Fruit fly (Drosophila melanogaster) whole organism, embryonic: ENCODE data around the gene CG42299.
A peak's percentile ranks its signal among the peaks of the same experiment; 100 is the strongest.

Source experiments
- Ada2b ChIP-seq: fragments of 200-800 bp; sonication (Bioruptor generic); IDR thresholded peaks from 2 replicates; pipeline ENCODE4 v1.3.6; 2022; ENCODE audit warnings: missing biosample characterization, missing genetic modification characterization
- Adf1 ChIP-seq: fragments of 200-800 bp; sonication (Bioruptor generic); IDR thresholded peaks from 2 replicates; pipeline ENCODE4 v1.3.6; 2022; ENCODE audit warnings: missing biosample characterization, missing genetic modification characterization
- Bgb ChIP-seq: fragments of 200-800 bp; sonication (Bioruptor generic); IDR thresholded peaks from 2 replicates; pipeline ENCODE4 v1.3.6; 2022; ENCODE audit warnings: missing biosample characterization, missing genetic modification characterization; ENCODE audit not compliant: partially characterized antibody
- CG1024 ChIP-seq: fragments of 200-800 bp; sonication (Bioruptor generic); IDR thresholded peaks from 2 replicates; pipeline ENCODE4 v1.3.6; 2022; ENCODE audit warnings: missing biosample characterization, missing genetic modification characterization
- CG10274 ChIP-seq: fragments of 200-800 bp; sonication (Bioruptor generic); optimal IDR thresholded peaks from 3 replicates; lab custom pipeline; 2017; ENCODE audit warnings: missing biosample characterization, mild to moderate bottlenecking, missing genetic modification characterization
- CG12391 ChIP-seq: fragments of 200-800 bp; sonication (Bioruptor generic); optimal IDR thresholded peaks from 3 replicates; lab custom pipeline; 2018; ENCODE audit warnings: missing biosample characterization, mild to moderate bottlenecking, missing genetic modification characterization, moderate library complexity
- CG13775 ChIP-seq: fragments of 200-800 bp; sonication (Bioruptor generic); optimal IDR thresholded peaks from 3 replicates; lab custom pipeline; 2017; ENCODE audit warnings: missing biosample characterization, mild to moderate bottlenecking, missing genetic modification characterization
- CG15269 ChIP-seq: fragments of 200-800 bp; sonication (Bioruptor generic); optimal IDR thresholded peaks from 2 replicates; lab custom pipeline; 2018; ENCODE audit warnings: missing biosample characterization, mild to moderate bottlenecking, missing genetic modification characterization, moderate library complexity
- CG15696 ChIP-seq: fragments of 200-800 bp; sonication (Bioruptor generic); optimal IDR thresholded peaks from 2 replicates; lab custom pipeline; 2019; ENCODE audit warnings: missing biosample characterization, mild to moderate bottlenecking, missing genetic modification characterization, moderate library complexity
- CG17361 ChIP-seq: fragments of 200-800 bp; sonication (Bioruptor generic); IDR thresholded peaks from 3 replicates; pipeline ENCODE4 v1.3.6; 2022; ENCODE audit warnings: missing biosample characterization, missing genetic modification characterization
- CG17612 ChIP-seq: fragments of 200-800 bp; sonication (Bioruptor generic); IDR thresholded peaks from 2 replicates; pipeline ENCODE4 v1.3.6; 2022; ENCODE audit warnings: missing biosample characterization, missing genetic modification characterization
- CG1792 ChIP-seq: fragments of 200-800 bp; sonication (Bioruptor generic); optimal IDR thresholded peaks from 2 replicates; lab custom pipeline; 2016; ENCODE audit warnings: missing biosample characterization, missing genetic modification characterization
- CG18262 ChIP-seq: fragments of 200-800 bp; optimal IDR thresholded peaks from 3 replicates; lab custom pipeline; 2019; ENCODE audit warnings: missing biosample characterization, mild to moderate bottlenecking, missing genetic modification characterization, moderate library complexity
- CG2199 ChIP-seq: fragments of 200-800 bp; sonication (Bioruptor generic); IDR thresholded peaks from 3 replicates; pipeline ENCODE4 v1.3.6; 2022; ENCODE audit warnings: missing biosample characterization, missing genetic modification characterization
- CG2678 ChIP-seq: fragments of 200-800 bp; sonication (Bioruptor generic); optimal IDR thresholded peaks from 3 replicates; lab custom pipeline; 2019; ENCODE audit warnings: missing biosample characterization, mild to moderate bottlenecking, missing genetic modification characterization, moderate library complexity
- CG31441 ChIP-seq: fragments of 200-800 bp; sonication (Bioruptor generic); IDR thresholded peaks from 2 replicates; pipeline ENCODE4 v1.3.6; 2022; ENCODE audit warnings: missing biosample characterization, missing genetic modification characterization
- CG32532 ChIP-seq: fragments of 200-800 bp; sonication (Bioruptor generic); IDR thresholded peaks from 2 replicates; pipeline ENCODE4 v1.3.6; 2022; ENCODE audit warnings: missing biosample characterization, missing genetic modification characterization
- CG3847 ChIP-seq: fragments of 200-800 bp; sonication (Bioruptor generic); IDR thresholded peaks from 2 replicates; pipeline ENCODE4 v1.3.6; 2022; ENCODE audit warnings: missing biosample characterization, missing genetic modification characterization
- CG42726 ChIP-seq: fragments of 200-800 bp; sonication (Bioruptor generic); IDR thresholded peaks from 2 replicates; pipeline ENCODE4 v1.3.6; 2022; ENCODE audit warnings: missing biosample characterization, missing genetic modification characterization; ENCODE audit not compliant: partially characterized antibody
- CG4282 ChIP-seq: fragments of 200-800 bp; sonication (Bioruptor generic); optimal IDR thresholded peaks from 2 replicates; lab custom pipeline; 2016; ENCODE audit warnings: missing biosample characterization, missing genetic modification characterization
- CTCF ChIP-seq: fragments of 200-800 bp; sonication (Bioruptor generic); optimal IDR thresholded peaks from 2 replicates; lab custom pipeline; 2017; ENCODE audit warnings: missing biosample characterization, mild to moderate bottlenecking, missing genetic modification characterization, moderate library complexity
- Dbx ChIP-seq: fragments of 200-800 bp; sonication (Bioruptor generic); IDR thresholded peaks from 3 replicates; pipeline ENCODE4 v1.3.6; 2022; ENCODE audit warnings: missing biosample characterization, missing genetic modification characterization
- E2f2 ChIP-seq: fragments of 200-800 bp; sonication (Bioruptor generic); IDR thresholded peaks from 2 replicates; pipeline ENCODE4 v1.3.6; 2022; ENCODE audit warnings: missing biosample characterization, missing genetic modification characterization
- Gug ChIP-seq: fragments of 200-800 bp; sonication (Bioruptor generic); IDR thresholded peaks from 4 replicates; pipeline ENCODE4 v1.3.6; 2022; ENCODE audit warnings: missing biosample characterization, missing genetic modification characterization
- Lhr ChIP-seq: fragments of 200-800 bp; sonication (Bioruptor generic); optimal IDR thresholded peaks from 3 replicates; lab custom pipeline; 2017; ENCODE audit warnings: mild to moderate bottlenecking, missing biosample characterization, missing genetic modification reagents, missing genetic modification characterization
- Med ChIP-seq: fragments of 200-800 bp; sonication (Bioruptor generic); peaks from one replicate; lab custom pipeline; 2016; ENCODE audit warnings: missing biosample characterization, missing genetic modification characterization, mild to moderate bottlenecking, inconsistent platforms, moderate library complexity
- Nf-YB ChIP-seq: fragments of 200-800 bp; sonication (Bioruptor generic); optimal IDR thresholded peaks from 3 replicates; lab custom pipeline; 2019; ENCODE audit warnings: missing biosample characterization, mild to moderate bottlenecking, missing genetic modification characterization, moderate library complexity
- Opbp ChIP-seq: fragments of 200-800 bp; sonication (Bioruptor generic); IDR thresholded peaks from 3 replicates; pipeline ENCODE4 v1.3.6; 2022; ENCODE audit warnings: missing biosample characterization, missing genetic modification characterization; ENCODE audit not compliant: partially characterized antibody
- Sox100B ChIP-seq: fragments of 200-800 bp; sonication (Bioruptor generic); optimal IDR thresholded peaks from 3 replicates; lab custom pipeline; 2018; ENCODE audit warnings: missing biosample characterization, mild to moderate bottlenecking, missing genetic modification characterization
- Sry-β ChIP-seq: fragments of 200-800 bp; sonication (Bioruptor generic); optimal IDR thresholded peaks from 2 replicates; lab custom pipeline; 2018; ENCODE audit warnings: missing biosample characterization, mild to moderate bottlenecking, missing genetic modification characterization, moderate library complexity
- Trl ChIP-seq, 3 experiments: fragments of >200 bp in 2 of 3; fragments of 200-800 bp in 1 of 3; sonication (Bioruptor generic) in 1 of 3; optimal IDR thresholded peaks; 2 replicates in 1 of 3; 3 replicates in 2 of 3; lab custom pipeline; 2016 to 2017; ENCODE audit warnings: missing biosample characterization in 1 of 3, missing genetic modification characterization in 1 of 3
- Xrp1 ChIP-seq: fragments of 200-800 bp; sonication (Bioruptor generic); IDR thresholded peaks from 2 replicates; pipeline ENCODE4 v1.3.6; 2022; ENCODE audit warnings: missing biosample characterization, missing genetic modification characterization
- ab ChIP-seq: fragments of 200-800 bp; sonication (Bioruptor generic); optimal IDR thresholded peaks from 2 replicates; lab custom pipeline; 2016; ENCODE audit warnings: missing biosample characterization, missing genetic modification characterization
- amos ChIP-seq: fragments of 200-800 bp; sonication (Bioruptor generic); IDR thresholded peaks from 2 replicates; pipeline ENCODE4 v1.3.6; 2022; ENCODE audit warnings: missing biosample characterization, missing genetic modification characterization; ENCODE audit not compliant: partially characterized antibody
- esg ChIP-seq: fragments of 200-800 bp; sonication (Bioruptor generic); conservative IDR thresholded peaks from 2 replicates; pipeline ENCODE4 v1.3.6; 2022; ENCODE audit warnings: missing biosample characterization, missing genetic modification characterization
- gem ChIP-seq: fragments of 200-800 bp; sonication (Bioruptor generic); optimal IDR thresholded peaks from 2 replicates; lab custom pipeline; 2019; ENCODE audit warnings: missing biosample characterization, mild to moderate bottlenecking, missing genetic modification characterization, moderate library complexity
- gfzf ChIP-seq: fragments of 200-800 bp; sonication (Bioruptor generic); optimal IDR thresholded peaks from 2 replicates; lab custom pipeline; 2016; ENCODE audit warnings: missing biosample characterization, mild to moderate bottlenecking, missing genetic modification characterization, moderate library complexity
- grau ChIP-seq: fragments of 200-800 bp; optimal IDR thresholded peaks from 3 replicates; lab custom pipeline; 2019; ENCODE audit warnings: missing biosample characterization, mild to moderate bottlenecking, missing genetic modification characterization, moderate library complexity
- maf-S ChIP-seq: fragments of 200-800 bp; sonication (Bioruptor generic); optimal IDR thresholded peaks from 2 replicates; lab custom pipeline; 2016; ENCODE audit warnings: missing biosample characterization, missing genetic modification characterization
- nmo ChIP-seq: fragments of 200-800 bp; sonication (Bioruptor generic); optimal IDR thresholded peaks from 2 replicates; lab custom pipeline; 2018; ENCODE audit warnings: missing biosample characterization, mild to moderate bottlenecking, missing genetic modification characterization, moderate library complexity
- pan ChIP-seq, 4 experiments: fragments of >200 bp in 3 of 4; fragments of 200-800 bp in 1 of 4; sonication (Bioruptor generic) in 1 of 4; optimal IDR thresholded peaks in 3 of 4; IDR thresholded peaks in 1 of 4; 2 replicates each; pipeline versions ENCODE4 v1.3.6 to Lab custom; 2017 to 2022; ENCODE audit warnings: missing biosample characterization in 2 of 4, missing genetic modification characterization in 2 of 4, mixed read lengths in 1 of 4
- phol ChIP-seq: fragments of 200-800 bp; sonication (Bioruptor generic); optimal IDR thresholded peaks from 3 replicates; lab custom pipeline; 2018; ENCODE audit warnings: missing biosample characterization, mild to moderate bottlenecking, missing genetic modification characterization, moderate library complexity
- prd ChIP-seq, 3 experiments: fragments of >200 bp in 2 of 3; fragments of 200-800 bp in 1 of 3; sonication (Bioruptor generic) in 1 of 3; optimal IDR thresholded peaks in 2 of 3; IDR thresholded peaks in 1 of 3; 2 replicates in 2 of 3; 3 replicates in 1 of 3; pipeline versions ENCODE4 v1.3.6 to Lab custom; 2017 to 2022; ENCODE audit warnings: missing biosample characterization in 1 of 3, missing genetic modification characterization in 1 of 3
- sens ChIP-seq: fragments of 200-800 bp; sonication (Bioruptor generic); peaks from one replicate; lab custom pipeline; 2016; ENCODE audit warnings: missing biosample characterization, missing genetic modification characterization
- shn ChIP-seq: fragments of 200-800 bp; sonication (Bioruptor generic); optimal IDR thresholded peaks from 3 replicates; lab custom pipeline; 2016; ENCODE audit warnings: missing biosample characterization, missing genetic modification characterization
- tll ChIP-seq, 2 experiments: fragments of 200-800 bp in 1 of 2; fragments of >200 bp in 1 of 2; sonication (Bioruptor generic) in 1 of 2; optimal IDR thresholded peaks; 2 replicates each; lab custom pipeline; 2017 to 2019; ENCODE audit warnings: missing biosample characterization in 2 of 2, missing genetic modification characterization in 2 of 2, mild to moderate bottlenecking in 1 of 2, moderate library complexity in 1 of 2
- yki ChIP-seq: fragments of >200 bp; optimal IDR thresholded peaks from 3 replicates; lab custom pipeline; 2018

The CG42299 gene

dm6 chrX:15593477-15594229, 18.2 kb upstream of the CG42299 start, which contains the start of gene Chsy (continued):
- TF ChIP-seq Sox100B (GFP tag; lab: Kevin White, UChicago) (peak; percentile 27), CG31441 (GFP tag; lab: Robert Waterston, UW) (peak; percentile 38; the same call in 1 of the 2 replicates), Lhr (GFP tag; lab: Kevin White, UChicago) (no peak), CG2678 (tag; lab: Kevin White, UChicago) (peak; percentile 44), Adf1 (GFP tag; lab: Robert Waterston, UW) (peak; percentile 53; the same call in 1 of the 2 replicates), pan (optimal IDR thresholded peaks at IDR 0.05; lab: Kevin White, UChicago) (no peak), pan (GFP tag; optimal IDR thresholded peaks at IDR 0.05 in 1 of 2, IDR thresholded peaks at IDR 0.05 in 1 of 2) (peak in 1 of 2 experiments; percentile 15), CG32532 (0 out of 2 replicates have a peak, but pooled peaks have one; percentile 10), CG3847 (GFP tag; lab: Robert Waterston, UW) (no peak), grau (peak; percentile 21), ab (GFP tag; lab: Kevin White, UChicago) (no peak), maf-S (no peak), E2f2 (GFP tag; lab: Robert Waterston, UW) (peak; percentile 16; the same call in 1 of the 2 replicates), Bgb (GFP tag; lab: Robert Waterston, UW) (0 out of 2 replicates have a peak, but pooled peaks have one; percentile 10), CG18262 (tag; lab: Kevin White, UChicago) (peak; percentile 49), Sry-β (GFP tag; lab: Kevin White, UChicago) (peak; percentile 92), yki (peak; percentile 66), Xrp1 (GFP tag; lab: Robert Waterston, UW) (peak; percentile 56; the same call in 1 of the 2 replicates), prd (optimal IDR thresholded peaks at IDR 0.05; lab: Kevin White, UChicago) (no peak), prd (GFP tag; IDR thresholded peaks at IDR 0.05; lab: Robert Waterston, UW) (peak; percentile 24; the same call in 1 of the 3 replicates), Med (GFP tag; lab: Kevin White, UChicago) (peak; percentile 78), esg (GFP tag; lab: Robert Waterston, UW) (no peak), Dbx (GFP tag; lab: Robert Waterston, UW) (0 out of 3 replicates have a peak, but pooled peaks have one; percentile 11), Ada2b (GFP tag; lab: Robert Waterston, UW) (no peak), CG13775 (peak; percentile 6), CG15269 (tag; lab: Kevin White, UChicago) (peak; percentile 18), CG4282 (GFP tag; lab: Kevin White, UChicago) (no peak), nmo (GFP tag; lab: Kevin White, UChicago) (peak; percentile 6), Gug (GFP tag; lab: Robert Waterston, UW) (peak; percentile 49; the same call in 1 of the 4 replicates), sens (GFP tag; lab: Kevin White, UChicago) (peak; percentile 56), phol (tag; lab: Kevin White, UChicago) (peak; percentile 12), CG12391 (tag; lab: Kevin White, UChicago) (peak; percentile 31), Nf-YB (peak; percentile 3), CG1792 (GFP tag; lab: Kevin White, UChicago) (no peak), gem (tag; lab: Kevin White, UChicago) (peak; percentile 52), CG15696 (tag; lab: Kevin White, UChicago) (peak; percentile 12), Opbp (0 out of 3 replicates have a peak, but pooled peaks have one; percentile 5), CG17612 (GFP tag; lab: Robert Waterston, UW) (no peak), amos (GFP tag; lab: Robert Waterston, UW) (peak; percentile 31; the same call in 1 of the 2 replicates), CTCF (GFP tag; lab: Kevin White, UChicago) (no peak), gfzf (no peak), CG2199 (GFP tag; lab: Robert Waterston, UW) (peak; percentile 69), CG1024 (GFP tag; lab: Robert Waterston, UW) (peak; percentile 16; the same call in 1 of the 2 replicates), shn (GFP tag; lab: Kevin White, UChicago) (no peak), CG10274 (GFP tag; lab: Kevin White, UChicago) (no peak), CG42726 (GFP tag; lab: Robert Waterston, UW) (no peak), CG17361 (GFP tag; lab: Robert Waterston, UW) (peak; percentile 53; the same call in 2 of the 3 replicates), tll (GFP tag; optimal IDR thresholded peaks at IDR 0.05; lab: Kevin White, UChicago) (no peak), Trl (optimal IDR thresholded peaks at IDR 0.05; lab: Kevin White, UChicago) (peak; percentile 79 to 80), Trl (GFP tag; optimal IDR thresholded peaks at IDR 0.05; lab: Kevin White, UChicago) (no peak)
